Worm (Caenorhabditis elegans) whole organism, young adult: ENCODE results near the gene C29A12.6.

Experiments
- B0035.1 ChIP-seq: sonication (generic microtip); optimal IDR thresholded peaks from 2 replicates; lab custom pipeline; 2016; ENCODE audit warnings: missing genetic modification characterization, mild to moderate bottlenecking, missing compliant biosample characterization, missing genotype, missing genetic modification reagents
- B0261.1 ChIP-seq: sonication (generic microtip); optimal IDR thresholded peaks from 2 replicates; lab custom pipeline; 2016; ENCODE audit warnings: mild to moderate bottlenecking, missing genetic modification characterization, moderate library complexity, missing compliant biosample characterization
- C17E4.6 ChIP-seq: fragments of 200-800 bp; sonication (Bioruptor generic); IDR thresholded peaks from 2 replicates; pipeline ENCODE4 v1.3.6; 2022; ENCODE audit warnings: missing genetic modification reagents, missing genetic modification characterization, missing compliant biosample characterization
- F37B4.10 ChIP-seq: fragments of 200-800 bp; sonication (Bioruptor generic); IDR thresholded peaks from 2 replicates; pipeline ENCODE4 v1.3.6; 2022; ENCODE audit warnings: missing genetic modification characterization, missing compliant biosample characterization
- F49E8.2 ChIP-seq: sonication (generic microtip); optimal IDR thresholded peaks from 3 replicates; lab custom pipeline; 2017; ENCODE audit warnings: missing genetic modification characterization, mild to moderate bottlenecking, missing compliant biosample characterization, antibody characterized with exemption, moderate library complexity; ENCODE audit not compliant: insufficient read depth
- F57A8.1 ChIP-seq: fragments of 200-800 bp; sonication (Bioruptor generic); optimal IDR thresholded peaks from 2 replicates; lab custom pipeline; 2018; ENCODE audit warnings: mild to moderate bottlenecking, missing genetic modification characterization, moderate library complexity, missing compliant biosample characterization
- K11D2.4 ChIP-seq: fragments of 200-800 bp; sonication (Bioruptor generic); IDR thresholded peaks from 2 replicates; pipeline ENCODE4 v1.3.6; 2022; ENCODE audit warnings: missing genetic modification reagents, missing genetic modification characterization, missing compliant biosample characterization
- Y53F4B.3 ChIP-seq: fragments of 200-800 bp; sonication (Bioruptor generic); IDR thresholded peaks from 2 replicates; pipeline ENCODE4 v1.3.6; 2022; ENCODE audit warnings: missing genetic modification reagents, missing genetic modification characterization, missing compliant biosample characterization
- Y53G8AR.9 ChIP-seq: fragments of 200-800 bp; sonication (Bioruptor generic); conservative IDR thresholded peaks from 2 replicates; pipeline ENCODE4 v1.3.6; 2022; ENCODE audit warnings: missing genetic modification reagents, missing genetic modification characterization, missing compliant biosample characterization
- ZK185.1 ChIP-seq: sonication (generic microtip); optimal IDR thresholded peaks from 2 replicates; lab custom pipeline; 2016; ENCODE audit warnings: mild to moderate bottlenecking, missing genetic modification characterization, missing compliant biosample characterization; ENCODE audit not compliant: poor library complexity, severe bottlenecking
- ama-1 ChIP-seq, 3 experiments: fragments of 150-350 bp in 1 of 3; sonication (generic microtip) in 2 of 3; optimal IDR thresholded peaks; 2 replicates each; lab custom pipeline; 2014 to 2018; ENCODE audit warnings: missing biosample characterization in 2 of 3, missing genetic modification characterization in 2 of 3, missing genetic modification reagents in 2 of 3
- athp-1 ChIP-seq: sonication (generic microtip); optimal IDR thresholded peaks from 2 replicates; lab custom pipeline; 2017; ENCODE audit warnings: mild to moderate bottlenecking, missing genetic modification characterization, missing compliant biosample characterization
- attf-5 ChIP-seq: fragments of 200-800 bp; sonication (Bioruptor generic); optimal IDR thresholded peaks from 2 replicates; lab custom pipeline; 2018; ENCODE audit warnings: mild to moderate bottlenecking, missing genetic modification characterization, missing compliant biosample characterization
- cebp-1 ChIP-seq, 2 experiments: fragments of 200-800 bp in 1 of 2; sonication (Bioruptor generic) in 1 of 2; sonication (generic microtip) in 1 of 2; IDR thresholded peaks in 1 of 2; optimal IDR thresholded peaks in 1 of 2; 2 replicates each; pipeline versions ENCODE4 v1.3.6 to Lab custom; 2017 to 2022; ENCODE audit warnings: missing compliant biosample characterization in 2 of 2, missing genetic modification characterization in 2 of 2, mild to moderate bottlenecking in 1 of 2, missing genetic modification reagents in 1 of 2, moderate library complexity in 1 of 2
- ceh-40 ChIP-seq: fragments of 200-800 bp; sonication (Bioruptor generic); IDR thresholded peaks from 2 replicates; pipeline ENCODE4 v1.3.6; 2022; ENCODE audit warnings: missing genetic modification characterization, missing compliant biosample characterization
- ceh-79 ChIP-seq: sonication (generic microtip); optimal IDR thresholded peaks from 2 replicates; lab custom pipeline; 2017; ENCODE audit warnings: mild to moderate bottlenecking, missing genetic modification characterization, missing compliant biosample characterization
- ceh-91 ChIP-seq: fragments of 200-800 bp; sonication (Bioruptor generic); IDR thresholded peaks from 2 replicates; pipeline ENCODE4 v1.3.6; 2022; ENCODE audit warnings: missing genetic modification reagents, missing genetic modification characterization, missing compliant biosample characterization
- chd-7 ChIP-seq: sonication (generic microtip); optimal IDR thresholded peaks from 2 replicates; lab custom pipeline; 2016; ENCODE audit warnings: mild to moderate bottlenecking, missing genetic modification characterization, moderate library complexity, missing compliant biosample characterization
- dox-1 ChIP-seq: fragments of 200-800 bp; sonication (Bioruptor generic); IDR thresholded peaks from 2 replicates; pipeline ENCODE4 v1.3.6; 2022; ENCODE audit warnings: missing genetic modification reagents, missing genetic modification characterization, missing compliant biosample characterization
- dpl-1 ChIP-seq: fragments of 150-350 bp; optimal IDR thresholded peaks from 2 replicates; lab custom pipeline; 2014; ENCODE audit warnings: missing biosample characterization, missing genetic modification reagents, missing genetic modification characterization
- efl-1 ChIP-seq: fragments of 150-350 bp; optimal IDR thresholded peaks from 2 replicates; lab custom pipeline; 2014; ENCODE audit warnings: missing biosample characterization, missing genetic modification reagents, missing genetic modification characterization
- egl-18 ChIP-seq: fragments of 200-800 bp; sonication (Bioruptor generic); IDR thresholded peaks from 2 replicates; pipeline ENCODE4 v1.3.6; 2022; ENCODE audit warnings: missing genetic modification reagents, missing genetic modification characterization, missing compliant biosample characterization
- ets-4 ChIP-seq: fragments of 200-800 bp; sonication (Bioruptor generic); optimal IDR thresholded peaks from 2 replicates; lab custom pipeline; 2018; ENCODE audit warnings: mild to moderate bottlenecking, missing genetic modification characterization, missing compliant biosample characterization
- let-607 ChIP-seq, 2 experiments: fragments of 200-800 bp in 1 of 2; sonication (Bioruptor generic) in 1 of 2; sonication (generic microtip) in 1 of 2; optimal IDR thresholded peaks; 2 replicates each; lab custom pipeline; 2016 to 2018; ENCODE audit warnings: mild to moderate bottlenecking in 2 of 2, missing compliant biosample characterization in 2 of 2, missing genetic modification characterization in 2 of 2, moderate library complexity in 2 of 2, missing genotype in 1 of 2
- lin-35 ChIP-seq, 3 experiments: fragments of 150-350 bp in 2 of 3; sonication (generic microtip) in 1 of 3; optimal IDR thresholded peaks; 2 replicates each; lab custom pipeline; 2014 to 2018; ENCODE audit warnings: missing biosample characterization in 3 of 3, missing genetic modification characterization in 3 of 3, missing genetic modification reagents in 3 of 3
- lsl-1 ChIP-seq: fragments of 200-800 bp; sonication (Bioruptor generic); optimal IDR thresholded peaks from 2 replicates; lab custom pipeline; 2018; ENCODE audit warnings: mild to moderate bottlenecking, missing genetic modification characterization, moderate library complexity, missing compliant biosample characterization
- madf-3 ChIP-seq: fragments of 200-800 bp; sonication (Bioruptor generic); IDR thresholded peaks from 2 replicates; pipeline ENCODE4 v1.3.6; 2022; ENCODE audit warnings: missing genetic modification reagents, missing genetic modification characterization, missing compliant biosample characterization
- mcd-1 ChIP-seq: fragments of 200-800 bp; sonication (Bioruptor generic); IDR thresholded peaks from 2 replicates; pipeline ENCODE4 v1.3.6; 2022; ENCODE audit warnings: missing genetic modification reagents, missing genetic modification characterization, missing compliant biosample characterization
- nfyb-1 ChIP-seq: fragments of 200-800 bp; sonication (Bioruptor generic); IDR thresholded peaks from 2 replicates; pipeline ENCODE4 v1.3.6; 2022; ENCODE audit warnings: missing genetic modification reagents, missing genetic modification characterization, missing compliant biosample characterization
- nhr-80 ChIP-seq: sonication (generic microtip); optimal IDR thresholded peaks from 2 replicates; lab custom pipeline; 2016; ENCODE audit warnings: missing genetic modification characterization, missing compliant biosample characterization
- pbrm-1 ChIP-seq: fragments of 200-800 bp; sonication (Bioruptor generic); IDR thresholded peaks from 2 replicates; pipeline ENCODE4 v1.3.6; 2022; ENCODE audit warnings: missing genetic modification reagents, missing genetic modification characterization, missing compliant biosample characterization
- pha-4 ChIP-seq: fragments of 150-350 bp; sonication (generic microtip); optimal IDR thresholded peaks from 2 replicates; lab custom pipeline; 2014; ENCODE audit warnings: missing biosample characterization, missing genetic modification reagents, missing genetic modification characterization
- rcor-1 ChIP-seq: fragments of 200-800 bp; sonication (Bioruptor generic); IDR thresholded peaks from 2 replicates; pipeline ENCODE4 v1.3.6; 2022; ENCODE audit warnings: missing genetic modification reagents, missing genetic modification characterization, missing compliant biosample characterization
- rec-8 ChIP-seq, 2 experiments: sonication (generic microtip); optimal IDR thresholded peaks; 2 replicates each; lab custom pipeline; 2016; ENCODE audit warnings: mild to moderate bottlenecking in 2 of 2, missing genetic modification characterization in 2 of 2, missing genetic modification reagents in 2 of 2, missing genotype in 2 of 2, missing biosample characterization in 1 of 2, missing compliant biosample characterization in 1 of 2, moderate library complexity in 1 of 2
- sdz-38 ChIP-seq: sonication (generic microtip); optimal IDR thresholded peaks from 2 replicates; lab custom pipeline; 2016; ENCODE audit warnings: missing genotype, missing genetic modification characterization, missing compliant biosample characterization
- snpc-1.3 ChIP-seq: sonication (generic microtip); optimal IDR thresholded peaks from 2 replicates; lab custom pipeline; 2017; ENCODE audit warnings: missing genetic modification characterization, mild to moderate bottlenecking, missing compliant biosample characterization, antibody characterized with exemption, moderate library complexity, missing genotype, missing genetic modification reagents; ENCODE audit not compliant: insufficient read depth
- snpc-4 ChIP-seq, 5 experiments: fragments of 150-350 bp in 1 of 5; sonication (generic microtip) in 4 of 5; optimal IDR thresholded peaks; 2 replicates each; lab custom pipeline; 2014 to 2018; ENCODE audit warnings: missing genetic modification characterization in 5 of 5, missing biosample characterization in 3 of 5, antibody characterized with exemption in 2 of 5, mild to moderate bottlenecking in 2 of 5, missing compliant biosample characterization in 2 of 5, missing genotype in 2 of 5, moderate library complexity in 2 of 5, missing genetic modification reagents in 1 of 5
- somi-1 ChIP-seq: fragments of 200-800 bp; sonication (Bioruptor generic); optimal IDR thresholded peaks from 2 replicates; lab custom pipeline; 2018; ENCODE audit warnings: mild to moderate bottlenecking, missing genetic modification characterization, missing compliant biosample characterization
- unc-130 ChIP-seq: sonication (generic microtip); optimal IDR thresholded peaks from 2 replicates; lab custom pipeline; 2016; ENCODE audit warnings: missing genetic modification reagents, missing genetic modification characterization, missing compliant biosample characterization
- ztf-25 ChIP-seq: fragments of 200-800 bp; sonication (Bioruptor generic); IDR thresholded peaks from 2 replicates; pipeline ENCODE4 v1.3.6; 2022; ENCODE audit warnings: missing genetic modification reagents, missing genetic modification characterization, missing compliant biosample characterization
- ztf-28 ChIP-seq: fragments of 200-800 bp; sonication (Bioruptor generic); IDR thresholded peaks from 2 replicates; pipeline ENCODE4 v1.3.6; 2022; ENCODE audit warnings: missing genetic modification reagents, missing genetic modification characterization, missing compliant biosample characterization
- ztf-6 ChIP-seq: fragments of 200-800 bp; sonication (Bioruptor generic); IDR thresholded peaks from 2 replicates; pipeline ENCODE4 v1.3.6; 2022; ENCODE audit warnings: missing genetic modification reagents, missing genetic modification characterization, missing compliant biosample characterization

C29A12.6 gene

DNA sequence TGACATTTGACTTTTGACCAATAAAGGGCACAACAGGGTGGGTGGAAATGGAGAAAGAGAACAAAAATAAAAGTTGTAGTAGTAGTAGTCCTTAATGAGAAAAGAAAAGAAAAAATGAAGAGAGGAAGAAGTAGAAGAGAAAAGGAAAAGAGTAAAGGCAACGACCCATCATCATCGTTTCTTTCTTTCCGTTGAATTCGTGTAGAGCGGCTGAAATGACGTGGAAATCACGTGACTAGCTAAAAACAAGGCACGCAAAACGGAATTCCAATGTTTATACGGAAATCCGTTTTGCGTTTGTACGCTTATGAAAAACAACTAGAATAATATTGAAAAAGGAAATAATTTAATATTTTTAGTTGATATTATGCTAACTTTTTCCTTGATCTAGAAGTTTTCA lies 20.6 kb downstream of the C29A12.6 start (continued):
- TF ChIP-seq cebp-1 (GFP tag; IDR thresholded peaks at IDR 0.05; lab: Robert Waterston, UW) (no peak), cebp-1 (tag; optimal IDR thresholded peaks at IDR 0.05; lab: Kevin White, UChicago) (peak; percentile 5), snpc-1.3 (tag; lab: Kevin White, UChicago) (no peak), dpl-1 (GFP tag; lab: Kevin White, UChicago) (no peak), dox-1 (GFP tag; lab: Robert Waterston, UW) (no peak)

ce11 chrV:10870050-10870449 lies 23.1 kb downstream of the C29A12.6 start:
- TF ChIP-seq K11D2.4 (GFP tag; lab: Robert Waterston, UW): no peak
- TF ChIP-seq nhr-80 (tag; lab: Kevin White, UChicago): peak; percentile 54
- TF ChIP-seq rec-8 (tag; optimal IDR thresholded peaks at IDR 0.05; lab: Kevin White, UChicago): no peak
- TF ChIP-seq Y53F4B.3 (GFP tag; lab: Robert Waterston, UW): no peak
- 0 out of 2 replicates have a peak, but pooled peaks have one; percentile 7 for TF ChIP-seq dox-1 (GFP tag; lab: Robert Waterston, UW)

DNA sequence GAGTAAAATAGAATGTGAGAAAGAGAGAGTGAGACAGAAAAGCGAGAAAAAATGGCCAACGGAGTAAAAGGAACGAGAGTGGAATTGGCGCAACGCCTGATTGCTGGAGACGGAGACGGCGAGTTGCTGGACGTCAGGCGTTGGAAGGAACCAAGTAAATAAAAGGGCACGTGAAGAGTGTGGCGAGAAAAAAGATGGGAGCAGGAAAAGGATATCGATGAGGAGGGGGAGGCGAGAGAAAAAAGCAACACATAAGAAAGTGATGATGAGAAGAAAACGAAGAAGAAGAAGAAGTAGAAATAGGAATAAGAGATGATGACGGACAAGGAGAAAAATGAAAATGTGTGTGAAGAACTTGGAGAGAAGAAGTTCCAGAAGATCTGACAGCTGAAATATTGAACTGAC lies 24.5 kb downstream of the C29A12.6 start:
- TF ChIP-seq ceh-79 (tag; lab: Kevin White, UChicago): no peak
- no peak for TF ChIP-seq snpc-4 (GFP tag; optimal IDR thresholded peaks at IDR 0.05; lab: Kevin White, UChicago)
- peak in 3 of 4 experiments; percentile 17 to 51 (median 25) for TF ChIP-seq snpc-4 (tag; optimal IDR thresholded peaks at IDR 0.05; lab: Kevin White, UChicago)
- no peak for TF ChIP-seq ztf-25 (GFP tag; lab: Robert Waterston, UW)
- no peak for TF ChIP-seq F49E8.2 (tag; lab: Kevin White, UChicago)
- TF ChIP-seq pbrm-1 (GFP tag; lab: Robert Waterston, UW): no peak
- no peak for TF ChIP-seq ZK185.1
- peak; percentile 76 for TF ChIP-seq attf-5 (GFP tag; lab: Kevin White, UChicago)
- no peak for TF ChIP-seq ceh-40
- TF ChIP-seq Y53F4B.3 (GFP tag; lab: Robert Waterston, UW): no peak
- no peak for TF ChIP-seq cebp-1 (GFP tag; IDR thresholded peaks at IDR 0.05; lab: Robert Waterston, UW)
- peak; percentile 80 for TF ChIP-seq cebp-1 (tag; optimal IDR thresholded peaks at IDR 0.05; lab: Kevin White, UChicago)
- TF ChIP-seq chd-7 (tag; lab: Kevin White, UChicago): peak; percentile 77
- TF ChIP-seq lsl-1 (GFP tag; lab: Kevin White, UChicago): no peak
- peak in 1 of 3 experiments; percentile 52 for TF ChIP-seq lin-35 (GFP tag; optimal IDR thresholded peaks at IDR 0.05; lab: Kevin White, UChicago)
- TF ChIP-seq C17E4.6 (GFP tag; lab: Robert Waterston, UW): no peak
- 0 out of 2 replicates have a peak, but pooled peaks have one; percentile 17 for TF ChIP-seq mcd-1 (GFP tag; lab: Robert Waterston, UW)
- no peak for TF ChIP-seq athp-1
- no peak for TF ChIP-seq ztf-6
- TF ChIP-seq B0261.1 (tag; lab: Kevin White, UChicago): no peak
- peak; percentile 52; the same call in 1 of the 2 replicates for TF ChIP-seq rcor-1
- TF ChIP-seq ztf-28 (GFP tag; lab: Robert Waterston, UW): no peak
- no peak for TF ChIP-seq efl-1 (GFP tag; lab: Kevin White, UChicago)
- TF ChIP-seq Y53G8AR.9 (GFP tag; lab: Robert Waterston, UW): no peak
- TF ChIP-seq F37B4.10 (GFP tag; lab: Robert Waterston, UW): no peak
- no peak for TF ChIP-seq sdz-38 (tag; lab: Kevin White, UChicago)
- no peak for TF ChIP-seq B0035.1
- TF ChIP-seq ama-1 (optimal IDR thresholded peaks at IDR 0.05; lab: Kevin White, UChicago): no peak
- no peak for TF ChIP-seq ama-1 (GFP tag; optimal IDR thresholded peaks at IDR 0.05; lab: Kevin White, UChicago)
- TF ChIP-seq ets-4 (GFP tag; lab: Kevin White, UChicago): no peak
- TF ChIP-seq pha-4 (tag; lab: Kevin White, UChicago): no peak
- peak in 1 of 2 experiments; percentile 15 for TF ChIP-seq let-607 (tag; optimal IDR thresholded peaks at IDR 0.05; lab: Kevin White, UChicago)
- TF ChIP-seq nfyb-1 (GFP tag; lab: Robert Waterston, UW): no peak
- no peak for TF ChIP-seq egl-18 (GFP tag; lab: Robert Waterston, UW)
- no peak for TF ChIP-seq unc-130 (GFP tag; lab: Kevin White, UChicago)
- no peak for TF ChIP-seq madf-3 (GFP tag; lab: Robert Waterston, UW)
- TF ChIP-seq F57A8.1 (GFP tag; lab: Kevin White, UChicago): no peak
- peak; percentile 92 for TF ChIP-seq somi-1 (GFP tag; lab: Kevin White, UChicago)
- TF ChIP-seq ceh-91: no peak
